Fruit fly (Drosophila melanogaster): ENCODE data around the gene DNAlig3.

DNA sequence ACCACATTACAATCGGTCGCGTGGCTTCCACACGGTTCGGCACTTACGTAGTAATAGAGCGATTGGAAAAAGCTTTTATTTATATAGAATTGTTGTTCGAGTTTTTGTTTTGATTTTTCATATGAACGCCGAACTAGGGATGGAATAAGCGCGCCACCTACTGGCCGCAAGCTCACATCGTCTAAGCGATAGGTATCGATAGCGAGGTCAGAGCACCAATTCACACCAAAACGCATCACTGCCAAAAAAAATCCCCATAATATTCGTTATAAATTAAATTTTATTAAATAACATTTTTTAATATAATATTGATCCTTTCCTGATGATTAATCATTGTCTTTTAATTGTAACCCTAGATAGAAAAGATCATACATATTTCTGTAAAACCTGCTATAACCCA is 51.1 kb downstream of the DNAlig3 start, which contains the start of gene CG10038:
- TF ChIP-seq ken (GFP tag; IDR thresholded peaks at IDR 0.05) (no peak), gro (GFP tag; optimal IDR thresholded peaks at IDR 0.05) (no peak), CG8944 (GFP tag; optimal IDR thresholded peaks at IDR 0.05) (no peak), CG10979 (tag; optimal IDR thresholded peaks at IDR 0.05) (peak; percentile 21), jumu (GFP tag; optimal IDR thresholded peaks at IDR 0.05) (no peak), CG30431 (GFP tag; optimal IDR thresholded peaks at IDR 0.05) (no peak), Mad (GFP tag; optimal IDR thresholded peaks at IDR 0.05) (peak; percentile 36), MBD-R2 (GFP tag; IDR thresholded peaks at IDR 0.05) (peak; percentile 100), nerfin-1 (tag; optimal IDR thresholded peaks at IDR 0.05) (no peak)

Data from whole organism, embryonic.